Worm (Caenorhabditis elegans): ENCODE results near the gene T22B2.5.

DNA sequence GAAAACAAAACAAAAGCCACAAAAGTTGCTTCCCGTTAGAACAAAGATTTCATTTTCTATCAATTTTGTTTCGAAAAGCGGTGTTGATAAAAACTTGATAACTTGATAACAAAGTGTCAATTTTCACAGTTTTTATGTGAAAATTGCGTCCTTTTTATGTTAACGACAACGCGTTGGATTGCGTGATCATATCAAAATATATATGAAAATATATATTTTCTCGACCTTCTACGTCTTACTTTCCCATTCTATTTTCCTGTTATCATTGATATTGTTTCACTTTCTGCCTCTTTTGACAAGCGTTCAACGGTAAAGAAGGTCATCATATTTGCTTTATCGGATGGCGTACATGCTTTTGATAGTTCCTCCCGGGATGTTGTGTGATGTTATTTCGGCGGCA is 41.6 kb upstream of the T22B2.5 start:
- TF ChIP-seq skn-1 (tag; optimal IDR thresholded peaks at IDR 0.05) = no peak
- no peak for TF ChIP-seq ztf-1 (GFP tag; conservative IDR thresholded peaks at IDR 0.05)
- TF ChIP-seq fos-1 (tag; optimal IDR thresholded peaks at IDR 0.05) = no peak
- TF ChIP-seq unc-39 (tag; optimal IDR thresholded peaks at IDR 0.05) = no peak
- TF ChIP-seq ceh-82 (tag; optimal IDR thresholded peaks at IDR 0.05) = no peak
- TF ChIP-seq elt-3 (tag; optimal IDR thresholded peaks at IDR 0.05) = no peak

Data from whole organism, L2 larva.